Worm (Caenorhabditis elegans) whole organism, L3 larva: ENCODE measurements around the gene acp-4.

ENCODE experiments used
- aly-2 ChIP-seq: fragments of 150-350 bp; optimal IDR thresholded peaks from 2 replicates; lab custom pipeline; 2014; ENCODE audit warnings: missing biosample characterization, missing genetic modification characterization
- fos-1 ChIP-seq: fragments of 150-350 bp; optimal IDR thresholded peaks from 2 replicates; lab custom pipeline; 2014; ENCODE audit warnings: missing biosample characterization, missing genetic modification characterization
- hmg-11 ChIP-seq: sonication (generic microtip); optimal IDR thresholded peaks from 2 replicates; lab custom pipeline; 2016; ENCODE audit warnings: missing genetic modification characterization, missing compliant biosample characterization
- nhr-25 ChIP-seq: sonication (generic microtip); optimal IDR thresholded peaks from 2 replicates; lab custom pipeline; 2017; ENCODE audit warnings: missing biosample characterization, missing genetic modification characterization

- TF ChIP-seq nhr-25 (tag; lab: Kevin White, UChicago): no peak
- no peak for TF ChIP-seq aly-2 (tag; lab: Kevin White, UChicago)
- no peak for TF ChIP-seq fos-1 (tag; lab: Kevin White, UChicago)
- TF ChIP-seq hmg-11 (tag; lab: Kevin White, UChicago): no peak
Measured at ce11 chrII:8437035-8437434, 2.1 kb upstream of the acp-4 start, which contains the start of gene acp-3.
